Fruit fly (Drosophila melanogaster) whole organism, embryonic: ENCODE data around the gene CG5815.

Source experiments
- Abd-B ChIP-seq: fragments of 200-800 bp; sonication (Bioruptor generic); optimal IDR thresholded peaks from 2 replicates; lab custom pipeline; 2018; ENCODE audit warnings: missing biosample characterization, mild to moderate bottlenecking, missing genetic modification characterization, moderate library complexity
- Awh ChIP-seq: fragments of 200-800 bp; sonication (Bioruptor generic); IDR thresholded peaks from 2 replicates; pipeline ENCODE4, ENCODE4 v1.3.6; 2022; ENCODE audit warnings: missing biosample characterization, missing genetic modification characterization
- CG10267 ChIP-seq: fragments of 200-800 bp; sonication (Bioruptor generic); optimal IDR thresholded peaks from 2 replicates; lab custom pipeline; 2018; ENCODE audit warnings: missing biosample characterization, mild to moderate bottlenecking, missing genetic modification characterization, moderate library complexity
- CG11504 ChIP-seq: fragments of 200-800 bp; sonication (Bioruptor generic); optimal IDR thresholded peaks from 3 replicates; lab custom pipeline; 2019; ENCODE audit warnings: missing biosample characterization, mild to moderate bottlenecking, missing genetic modification characterization, moderate library complexity
- CG11696 ChIP-seq: fragments of 200-800 bp; sonication (Bioruptor generic); IDR thresholded peaks from 2 replicates; pipeline ENCODE4 v1.3.6; 2022; ENCODE audit warnings: missing biosample characterization, missing genetic modification characterization
- CG12155 ChIP-seq: fragments of 200-800 bp; sonication (Bioruptor generic); optimal IDR thresholded peaks from 3 replicates; lab custom pipeline; 2016; ENCODE audit warnings: missing biosample characterization, missing genetic modification characterization
- CG12659 ChIP-seq: fragments of 200-800 bp; sonication (Bioruptor generic); optimal IDR thresholded peaks from 3 replicates; lab custom pipeline; 2017; ENCODE audit warnings: mild to moderate bottlenecking, missing biosample characterization, missing genetic modification reagents, missing genetic modification characterization
- CG13894 ChIP-seq: fragments of 200-800 bp; sonication (Bioruptor generic); optimal IDR thresholded peaks from 3 replicates; lab custom pipeline; 2018; ENCODE audit warnings: missing biosample characterization, mild to moderate bottlenecking, missing genetic modification characterization, moderate library complexity
- CG1529 ChIP-seq: fragments of 200-800 bp; sonication (Bioruptor generic); optimal IDR thresholded peaks from 3 replicates; lab custom pipeline; 2018; ENCODE audit warnings: missing biosample characterization, missing genetic modification characterization
- CG15601 ChIP-seq: fragments of 200-800 bp; sonication (Bioruptor generic); optimal IDR thresholded peaks from 3 replicates; lab custom pipeline; 2019; ENCODE audit warnings: missing biosample characterization, mild to moderate bottlenecking, missing genetic modification characterization, moderate library complexity
- CG1603 ChIP-seq: fragments of 200-800 bp; sonication (Bioruptor generic); optimal IDR thresholded peaks from 2 replicates; lab custom pipeline; 2019; ENCODE audit warnings: missing biosample characterization, mild to moderate bottlenecking, missing genetic modification characterization, moderate library complexity
- CG17612 ChIP-seq: fragments of 200-800 bp; sonication (Bioruptor generic); IDR thresholded peaks from 2 replicates; pipeline ENCODE4 v1.3.6; 2022; ENCODE audit warnings: missing biosample characterization, missing genetic modification characterization
- CG31224 ChIP-seq: fragments of 200-800 bp; sonication (Bioruptor generic); IDR thresholded peaks from 2 replicates; pipeline ENCODE4 v1.3.6; 2022; ENCODE audit warnings: missing biosample characterization, missing genetic modification characterization
- CG32767 ChIP-seq: fragments of 200-800 bp; sonication (Bioruptor generic); IDR thresholded peaks from 2 replicates; pipeline ENCODE4 v1.3.6; 2022; ENCODE audit warnings: missing biosample characterization, missing genetic modification characterization
- CG34376 ChIP-seq: fragments of 200-800 bp; sonication (Bioruptor generic); optimal IDR thresholded peaks from 2 replicates; lab custom pipeline; 2018; ENCODE audit warnings: missing biosample characterization, mild to moderate bottlenecking, missing genetic modification characterization
- CG4328 ChIP-seq: fragments of 200-800 bp; sonication (Bioruptor generic); optimal IDR thresholded peaks from 3 replicates; lab custom pipeline; 2017; ENCODE audit warnings: missing biosample characterization, missing genetic modification reagents, missing genetic modification characterization
- CG4820 ChIP-seq: fragments of 200-800 bp; sonication (Bioruptor generic); optimal IDR thresholded peaks from 3 replicates; lab custom pipeline; 2016; ENCODE audit warnings: missing biosample characterization, missing genetic modification characterization
- CG4854 ChIP-seq: fragments of 200-800 bp; sonication (Bioruptor generic); optimal IDR thresholded peaks from 2 replicates; lab custom pipeline; 2016; ENCODE audit warnings: missing biosample characterization, missing genetic modification characterization, inconsistent platforms
- CG6689 ChIP-seq: fragments of 200-800 bp; sonication (Bioruptor generic); IDR thresholded peaks from 2 replicates; pipeline ENCODE4 v1.3.6; 2022; ENCODE audit warnings: missing biosample characterization, missing genetic modification characterization
- CG7928 ChIP-seq: fragments of 200-800 bp; sonication (Bioruptor generic); optimal IDR thresholded peaks from 2 replicates; lab custom pipeline; 2017; ENCODE audit warnings: missing biosample characterization, mild to moderate bottlenecking, missing genetic modification characterization
- CG8388 ChIP-seq: fragments of 200-800 bp; sonication (Bioruptor generic); optimal IDR thresholded peaks from 2 replicates; lab custom pipeline; 2019; ENCODE audit warnings: missing biosample characterization, mild to moderate bottlenecking, missing genetic modification characterization, moderate library complexity
- CG9727 ChIP-seq: fragments of 200-800 bp; sonication (Bioruptor generic); optimal IDR thresholded peaks from 3 replicates; lab custom pipeline; 2017; ENCODE audit warnings: missing biosample characterization, mild to moderate bottlenecking, missing genetic modification characterization
- D19B ChIP-seq: fragments of 200-800 bp; sonication (Bioruptor generic); optimal IDR thresholded peaks from 2 replicates; lab custom pipeline; 2017; ENCODE audit warnings: missing biosample characterization, mild to moderate bottlenecking, missing genetic modification characterization
- Dad ChIP-seq: fragments of 200-800 bp; sonication (Bioruptor generic); optimal IDR thresholded peaks from 3 replicates; lab custom pipeline; 2016; ENCODE audit warnings: missing biosample characterization, missing genetic modification characterization
- E2f1 ChIP-seq: fragments of 200-800 bp; sonication (Bioruptor generic); IDR thresholded peaks from 2 replicates; pipeline ENCODE4 v1.3.6; 2022; ENCODE audit warnings: missing biosample characterization, missing genetic modification characterization
- ERR ChIP-seq: fragments of 200-800 bp; sonication (Bioruptor generic); optimal IDR thresholded peaks from 2 replicates; lab custom pipeline; 2016; ENCODE audit warnings: missing biosample characterization, missing genetic modification characterization
- HmgD ChIP-seq: fragments of 200-800 bp; sonication (Bioruptor generic); optimal IDR thresholded peaks from 3 replicates; lab custom pipeline; 2016; ENCODE audit warnings: missing biosample characterization, missing genetic modification characterization
- Hmx ChIP-seq: fragments of 200-800 bp; sonication (Bioruptor generic); optimal IDR thresholded peaks from 2 replicates; lab custom pipeline; 2016; ENCODE audit warnings: missing biosample characterization, missing genetic modification characterization
- MESR4 ChIP-seq: fragments of 200-800 bp; sonication (Bioruptor generic); optimal IDR thresholded peaks from 2 replicates; lab custom pipeline; 2018; ENCODE audit warnings: missing biosample characterization, mild to moderate bottlenecking, missing genetic modification characterization, moderate library complexity
- Mad ChIP-seq: fragments of 200-800 bp; sonication (Bioruptor generic); optimal IDR thresholded peaks from 2 replicates; lab custom pipeline; 2016; ENCODE audit warnings: missing biosample characterization, missing genetic modification characterization
- Myb ChIP-seq: fragments of 200-800 bp; sonication (Bioruptor generic); optimal IDR thresholded peaks from 2 replicates; lab custom pipeline; 2016; ENCODE audit warnings: missing biosample characterization, missing genetic modification characterization
- NfI ChIP-seq: fragments of 200-800 bp; sonication (Bioruptor generic); optimal IDR thresholded peaks from 3 replicates; lab custom pipeline; 2018; ENCODE audit warnings: missing biosample characterization, mild to moderate bottlenecking, missing genetic modification characterization, moderate library complexity
- Ptx1 ChIP-seq: fragments of 200-800 bp; sonication (Bioruptor generic); IDR thresholded peaks from 2 replicates; pipeline ENCODE4 v1.3.6; 2022; ENCODE audit warnings: missing biosample characterization, missing genetic modification characterization
- Ravus ChIP-seq: fragments of 200-800 bp; sonication (Bioruptor generic); IDR thresholded peaks from 2 replicates; pipeline ENCODE4 v1.3.6; 2022; ENCODE audit warnings: missing biosample characterization, missing genetic modification characterization
- Spps ChIP-seq: fragments of 200-800 bp; sonication (Bioruptor generic); optimal IDR thresholded peaks from 2 replicates; lab custom pipeline; 2018; ENCODE audit warnings: missing biosample characterization, mild to moderate bottlenecking, missing genetic modification characterization
- Sry-δ ChIP-seq: fragments of 200-800 bp; sonication (Bioruptor generic); optimal IDR thresholded peaks from 2 replicates; lab custom pipeline; 2016; ENCODE audit warnings: missing biosample characterization, missing genetic modification characterization
- Xrp1 ChIP-seq: fragments of 200-800 bp; sonication (Bioruptor generic); IDR thresholded peaks from 2 replicates; pipeline ENCODE4 v1.3.6; 2022; ENCODE audit warnings: missing biosample characterization, missing genetic modification characterization
- ara ChIP-seq: fragments of 200-800 bp; sonication (Bioruptor generic); IDR thresholded peaks from 2 replicates; pipeline ENCODE4 v1.3.6; 2022; ENCODE audit warnings: missing biosample characterization, missing genetic modification characterization
- chn ChIP-seq: fragments of 200-800 bp; sonication (Bioruptor generic); optimal IDR thresholded peaks from 2 replicates; lab custom pipeline; 2016; ENCODE audit warnings: missing biosample characterization, missing genetic modification characterization
- crc ChIP-seq: fragments of 200-800 bp; sonication (Bioruptor generic); optimal IDR thresholded peaks from 2 replicates; lab custom pipeline; 2016; ENCODE audit warnings: missing biosample characterization, missing genetic modification characterization
- crol ChIP-seq: fragments of 200-800 bp; sonication (Bioruptor generic); IDR thresholded peaks from 2 replicates; pipeline ENCODE4 v1.3.6; 2022; ENCODE audit warnings: missing biosample characterization, missing genetic modification characterization
- en ChIP-seq: fragments of 200-800 bp; sonication (Bioruptor generic); optimal IDR thresholded peaks from 2 replicates; lab custom pipeline; 2016; ENCODE audit warnings: missing biosample characterization, missing genetic modification characterization
- eve ChIP-seq, 2 experiments: fragments of >200 bp; optimal IDR thresholded peaks; 2 replicates each; lab custom pipeline; 2017; ENCODE audit warnings: missing biosample characterization in 2 of 2, missing genetic modification characterization in 2 of 2
- ind ChIP-seq: fragments of 200-800 bp; sonication (Bioruptor generic); optimal IDR thresholded peaks from 3 replicates; lab custom pipeline; 2016; ENCODE audit warnings: missing biosample characterization, missing genetic modification characterization
- inv ChIP-seq: fragments of 200-800 bp; sonication (Bioruptor generic); IDR thresholded peaks from 2 replicates; pipeline ENCODE4 v1.3.6; 2022; ENCODE audit warnings: missing biosample characterization, missing genetic modification characterization; ENCODE audit not compliant: partially characterized antibody
- lilli ChIP-seq: fragments of 200-800 bp; sonication (Bioruptor generic); optimal IDR thresholded peaks from 3 replicates; lab custom pipeline; 2016; ENCODE audit warnings: missing biosample characterization, missing genetic modification characterization
- mirr ChIP-seq: fragments of 200-800 bp; sonication (Bioruptor generic); optimal IDR thresholded peaks from 3 replicates; lab custom pipeline; 2018; ENCODE audit warnings: missing biosample characterization, mild to moderate bottlenecking, missing genetic modification characterization
- unc-4 ChIP-seq: fragments of 200-800 bp; sonication (Bioruptor generic); IDR thresholded peaks from 2 replicates; pipeline ENCODE4 v1.3.6; 2022; ENCODE audit warnings: missing biosample characterization, missing genetic modification characterization; ENCODE audit not compliant: partially characterized antibody
- usp ChIP-seq: fragments of >200 bp; optimal IDR thresholded peaks from 2 replicates; lab custom pipeline; 2017; ENCODE audit warnings: missing biosample characterization, missing genetic modification characterization
- z ChIP-seq: fragments of 200-800 bp; sonication (Bioruptor generic); IDR thresholded peaks from 3 replicates; pipeline ENCODE4 v1.3.6; 2022; ENCODE audit warnings: missing biosample characterization, missing genetic modification characterization

CG5815 gene

DNA sequence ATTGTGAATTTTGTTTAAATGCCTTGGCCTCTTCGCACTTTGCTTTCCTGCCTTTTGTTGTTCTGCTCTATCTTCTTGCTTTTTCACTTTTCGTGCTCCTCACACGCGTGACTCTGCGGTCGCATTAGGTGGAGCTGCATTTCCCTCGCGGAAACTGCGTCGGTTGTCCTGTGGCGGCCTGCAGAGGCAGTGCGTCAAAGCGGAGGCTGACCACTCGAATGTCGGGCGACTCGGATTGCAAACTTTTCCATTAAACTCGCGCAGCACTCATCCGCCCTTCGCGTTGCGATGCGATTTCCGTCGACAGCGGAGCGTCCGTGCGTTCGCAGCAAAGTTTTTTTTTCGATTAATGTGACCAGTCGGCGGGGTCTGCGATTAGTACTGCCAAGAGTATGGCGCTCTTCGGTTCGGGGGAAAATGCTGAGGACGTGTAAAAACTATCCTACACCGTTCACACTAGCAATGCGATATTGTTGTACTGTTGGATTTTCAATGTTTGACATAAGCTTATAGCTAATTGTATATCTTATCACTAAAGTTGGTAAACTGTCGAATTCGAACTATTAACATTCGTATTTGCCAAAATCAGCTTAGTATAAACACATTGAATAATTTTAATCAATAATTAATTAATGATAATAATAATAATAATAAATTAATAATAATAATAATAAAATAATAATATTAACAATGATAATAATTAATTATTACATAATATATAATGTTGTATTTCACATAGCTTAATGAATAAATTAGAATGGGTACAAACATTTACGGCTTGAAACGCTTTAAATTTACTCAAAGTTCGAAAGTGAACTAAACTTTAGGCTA is 38.5 kb downstream of the CG5815 start, which contains the start of gene CG6051 (continued):
- TF ChIP-seq NfI (GFP tag; lab: Kevin White, UChicago) (peak; percentile 66), eve (GFP tag; optimal IDR thresholded peaks at IDR 0.05; lab: Kevin White, UChicago) (no peak), CG6689 (GFP tag; lab: Robert Waterston, UW) (no peak), CG11504 (tag; lab: Kevin White, UChicago) (peak; percentile 67), E2f1 (no peak), usp (GFP tag; lab: Kevin White, UChicago) (no peak), CG31224 (GFP tag; lab: Robert Waterston, UW) (no peak), unc-4 (GFP tag; lab: Robert Waterston, UW) (no peak), CG15601 (peak; percentile 21), inv (GFP tag; lab: Robert Waterston, UW) (no peak), MESR4 (GFP tag; lab: Kevin White, UChicago) (peak; percentile 83), en (no peak), z (no peak), CG32767 (no peak), CG7928 (peak; percentile 35), CG9727 (GFP tag; lab: Kevin White, UChicago) (peak; percentile 30), CG4854 (GFP tag; lab: Kevin White, UChicago) (no peak), CG8388 (GFP tag; lab: Kevin White, UChicago) (no peak), Abd-B (peak; percentile 56), CG10267 (tag; lab: Kevin White, UChicago) (peak; percentile 65), Ptx1 (no peak), HmgD (GFP tag; lab: Kevin White, UChicago) (peak; percentile 45), CG4820 (GFP tag; lab: Kevin White, UChicago) (no peak), Dad (GFP tag; lab: Kevin White, UChicago) (peak; percentile 15), Sry-δ (GFP tag; lab: Kevin White, UChicago) (peak; percentile 23), ara (no peak), CG4328 (GFP tag; lab: Kevin White, UChicago) (peak; percentile 40), CG12659 (peak; percentile 65), Mad (GFP tag; lab: Kevin White, UChicago) (no peak), CG1603 (tag; lab: Kevin White, UChicago) (peak; percentile 80), CG13894 (tag; lab: Kevin White, UChicago) (peak; percentile 60), Ravus (GFP tag; lab: Robert Waterston, UW) (no peak), Hmx (GFP tag; lab: Kevin White, UChicago) (no peak), CG17612 (GFP tag; lab: Robert Waterston, UW) (no peak), ERR (GFP tag; lab: Kevin White, UChicago) (no peak), ind (GFP tag; lab: Kevin White, UChicago) (peak; percentile 71), CG34376 (GFP tag; lab: Kevin White, UChicago) (peak; percentile 71), Myb (peak; percentile 19), Awh (GFP tag; lab: Robert Waterston, UW) (no peak), crc (GFP tag; lab: Kevin White, UChicago) (no peak), chn (peak; percentile 8), CG11696 (GFP tag; lab: Robert Waterston, UW) (no peak), CG12155 (peak; percentile 41), mirr (GFP tag; lab: Kevin White, UChicago) (peak; percentile 46), Spps (no peak), crol (GFP tag; lab: Robert Waterston, UW) (no peak), Xrp1 (GFP tag; lab: Robert Waterston, UW) (no peak), CG1529 (GFP tag; lab: Kevin White, UChicago) (no peak), lilli (GFP tag; lab: Kevin White, UChicago) (peak; percentile 29), D19B (GFP tag; lab: Kevin White, UChicago) (peak; percentile 16)
